Fruit fly (Drosophila melanogaster) whole organism, wandering third instar larva: ENCODE data around the gene MetRS-m.

Source experiments
- HLH106 ChIP-seq: fragments of 200-800 bp; optimal IDR thresholded peaks from 3 replicates; lab custom pipeline; 2019; ENCODE audit warnings: missing biosample characterization, mild to moderate bottlenecking, missing genetic modification characterization, moderate library complexity
- dmrt93B ChIP-seq: fragments of 200-800 bp; sonication (Bioruptor generic); optimal IDR thresholded peaks from 2 replicates; lab custom pipeline; 2018; ENCODE audit warnings: missing biosample characterization, mild to moderate bottlenecking, missing genetic modification characterization
- lola ChIP-seq: fragments of >200 bp; optimal IDR thresholded peaks from 2 replicates; lab custom pipeline; 2017; ENCODE audit warnings: missing biosample characterization, missing genetic modification characterization
- psq ChIP-seq: fragments of 200-800 bp; sonication (Bioruptor generic); optimal IDR thresholded peaks from 3 replicates; lab custom pipeline; 2017; ENCODE audit warnings: missing biosample characterization, mild to moderate bottlenecking, missing genetic modification characterization, moderate library complexity

DNA sequence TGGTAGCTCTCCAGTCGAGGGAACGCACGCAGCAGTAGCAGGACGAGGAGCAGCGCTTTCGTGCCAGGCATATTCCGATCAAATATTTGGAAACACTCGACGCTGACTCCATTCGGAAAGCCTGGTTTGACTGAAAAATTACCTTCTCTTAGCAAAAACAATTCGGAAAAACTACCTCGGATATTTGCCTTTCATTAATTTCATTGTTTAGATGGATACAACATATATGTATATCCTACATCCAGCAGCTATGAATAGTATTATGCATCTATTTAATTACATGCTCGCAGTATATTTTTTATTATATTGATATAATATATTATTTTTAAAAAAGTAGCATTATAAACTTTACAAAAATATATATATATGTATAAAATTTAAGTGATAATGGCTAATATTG is 1.3 kb upstream of the MetRS-m start, which contains the start of gene CG14840:
- TF ChIP-seq dmrt93B: no peak
- no peak for TF ChIP-seq psq (GFP tag; lab: Kevin White, UChicago)
- no peak for TF ChIP-seq HLH106 (tag; lab: Kevin White, UChicago)
- no peak for TF ChIP-seq lola (GFP tag; lab: Kevin White, UChicago)
